Fruit fly (Drosophila melanogaster) whole organism, embryonic: ENCODE measurements around the gene CG11342.

Experiments
- Adf1 ChIP-seq: fragments of 200-800 bp; sonication (Bioruptor generic); IDR thresholded peaks from 2 replicates; pipeline ENCODE4 v1.3.6; 2022; ENCODE audit warnings: missing biosample characterization, missing genetic modification characterization
- Antp ChIP-seq: fragments of 200-800 bp; sonication (Bioruptor generic); optimal IDR thresholded peaks from 3 replicates; lab custom pipeline; 2016; ENCODE audit warnings: missing biosample characterization, missing genetic modification characterization
- Atf6 ChIP-seq: fragments of 200-800 bp; sonication (Bioruptor generic); IDR thresholded peaks from 2 replicates; pipeline ENCODE4 v1.3.6; 2022; ENCODE audit warnings: missing biosample characterization, missing genetic modification characterization
- Awh ChIP-seq: fragments of 200-800 bp; sonication (Bioruptor generic); IDR thresholded peaks from 2 replicates; pipeline ENCODE4, ENCODE4 v1.3.6; 2022; ENCODE audit warnings: missing biosample characterization, missing genetic modification characterization
- CG10979 ChIP-seq: fragments of 200-800 bp; sonication (Bioruptor generic); optimal IDR thresholded peaks from 2 replicates; lab custom pipeline; 2018; ENCODE audit warnings: missing biosample characterization, mild to moderate bottlenecking, missing genetic modification characterization, moderate library complexity
- CG11560 ChIP-seq: fragments of 200-800 bp; sonication (Bioruptor generic); IDR thresholded peaks from 3 replicates; pipeline ENCODE4 v1.3.6; 2022; ENCODE audit warnings: missing biosample characterization, missing genetic modification characterization
- CG12942 ChIP-seq: fragments of 200-800 bp; sonication (Bioruptor generic); optimal IDR thresholded peaks from 3 replicates; lab custom pipeline; 2016; ENCODE audit warnings: missing biosample characterization, missing genetic modification characterization
- CG14050 ChIP-seq: fragments of 200-800 bp; sonication (Bioruptor generic); IDR thresholded peaks from 3 replicates; pipeline ENCODE4 v1.3.6; 2022; ENCODE audit warnings: missing biosample characterization, missing genetic modification characterization
- CG15696 ChIP-seq: fragments of 200-800 bp; sonication (Bioruptor generic); optimal IDR thresholded peaks from 2 replicates; lab custom pipeline; 2019; ENCODE audit warnings: missing biosample characterization, mild to moderate bottlenecking, missing genetic modification characterization, moderate library complexity
- CG16779 ChIP-seq: fragments of 200-800 bp; sonication (Bioruptor generic); IDR thresholded peaks from 2 replicates; pipeline ENCODE4 v1.3.6; 2022; ENCODE audit warnings: missing biosample characterization, missing genetic modification characterization
- CG18262 ChIP-seq: fragments of 200-800 bp; optimal IDR thresholded peaks from 3 replicates; lab custom pipeline; 2019; ENCODE audit warnings: missing biosample characterization, mild to moderate bottlenecking, missing genetic modification characterization, moderate library complexity
- CG1832 ChIP-seq: fragments of 200-800 bp; sonication (Bioruptor generic); optimal IDR thresholded peaks from 2 replicates; lab custom pipeline; 2017; ENCODE audit warnings: missing biosample characterization, mild to moderate bottlenecking, missing genetic modification characterization, inconsistent platforms
- CG18764 ChIP-seq: fragments of 200-800 bp; sonication (Bioruptor generic); optimal IDR thresholded peaks from 3 replicates; lab custom pipeline; 2016; ENCODE audit warnings: missing biosample characterization, missing genetic modification characterization
- CG2129 ChIP-seq: fragments of 200-800 bp; sonication (Bioruptor generic); IDR thresholded peaks from 2 replicates; pipeline ENCODE4 v1.3.6; 2022; ENCODE audit warnings: missing biosample characterization, missing genetic modification characterization; ENCODE audit not compliant: partially characterized antibody
- CG2199 ChIP-seq: fragments of 200-800 bp; sonication (Bioruptor generic); IDR thresholded peaks from 3 replicates; pipeline ENCODE4 v1.3.6; 2022; ENCODE audit warnings: missing biosample characterization, missing genetic modification characterization
- CG31365 ChIP-seq: fragments of 200-800 bp; sonication (Bioruptor generic); optimal IDR thresholded peaks from 2 replicates; lab custom pipeline; 2018; ENCODE audit warnings: missing biosample characterization, mild to moderate bottlenecking, missing genetic modification characterization
- CG6765 ChIP-seq: fragments of 200-800 bp; sonication (Bioruptor generic); optimal IDR thresholded peaks from 3 replicates; lab custom pipeline; 2017; ENCODE audit warnings: missing biosample characterization, mild to moderate bottlenecking, missing genetic modification characterization
- CG6854 ChIP-seq: fragments of 200-800 bp; sonication (Bioruptor generic); optimal IDR thresholded peaks from 3 replicates; lab custom pipeline; 2017; ENCODE audit warnings: missing biosample characterization, mild to moderate bottlenecking, missing genetic modification characterization
- CG7556 ChIP-seq: fragments of 200-800 bp; sonication (Bioruptor generic); optimal IDR thresholded peaks from 2 replicates; lab custom pipeline; 2017; ENCODE audit warnings: missing biosample characterization, mild to moderate bottlenecking, missing genetic modification characterization
- HLH3B ChIP-seq: fragments of 200-800 bp; sonication (Bioruptor generic); IDR thresholded peaks from 2 replicates; pipeline ENCODE4 v1.3.6; 2022; ENCODE audit warnings: missing biosample characterization, missing genetic modification characterization
- HmgD ChIP-seq: fragments of 200-800 bp; sonication (Bioruptor generic); optimal IDR thresholded peaks from 3 replicates; lab custom pipeline; 2016; ENCODE audit warnings: missing biosample characterization, missing genetic modification characterization
- Lpt ChIP-seq: fragments of >200 bp; optimal IDR thresholded peaks from 2 replicates; lab custom pipeline; 2018; ENCODE audit warnings: missing biosample characterization, missing genetic modification characterization
- Nf-YB ChIP-seq: fragments of 200-800 bp; sonication (Bioruptor generic); optimal IDR thresholded peaks from 3 replicates; lab custom pipeline; 2019; ENCODE audit warnings: missing biosample characterization, mild to moderate bottlenecking, missing genetic modification characterization, moderate library complexity
- Sry-β ChIP-seq: fragments of 200-800 bp; sonication (Bioruptor generic); optimal IDR thresholded peaks from 2 replicates; lab custom pipeline; 2018; ENCODE audit warnings: missing biosample characterization, mild to moderate bottlenecking, missing genetic modification characterization, moderate library complexity
- Vsx1 ChIP-seq: fragments of 200-800 bp; sonication (Bioruptor generic); optimal IDR thresholded peaks from 2 replicates; lab custom pipeline; 2017; ENCODE audit warnings: missing biosample characterization, mild to moderate bottlenecking, missing genetic modification characterization, missing genetic modification reagents
- abd-A ChIP-seq: fragments of 200-800 bp; sonication (Bioruptor generic); optimal IDR thresholded peaks from 3 replicates; lab custom pipeline; 2019; ENCODE audit warnings: missing biosample characterization, mild to moderate bottlenecking, missing genetic modification characterization, moderate library complexity
- bsh ChIP-seq, 2 experiments: fragments of 200-800 bp; sonication (Bioruptor generic); optimal IDR thresholded peaks; 2 replicates each; lab custom pipeline; 2017 to 2018; ENCODE audit warnings: mild to moderate bottlenecking in 2 of 2, missing biosample characterization in 2 of 2, missing genetic modification characterization in 2 of 2, moderate library complexity in 1 of 2
- cato ChIP-seq: fragments of 200-800 bp; sonication (Bioruptor generic); optimal IDR thresholded peaks from 2 replicates; lab custom pipeline; 2016; ENCODE audit warnings: missing biosample characterization, missing genetic modification characterization, borderline replicate concordance
- chinmo ChIP-seq: fragments of 200-800 bp; sonication (Bioruptor generic); IDR thresholded peaks from 4 replicates; pipeline ENCODE4 v1.3.6; 2022; ENCODE audit warnings: missing biosample characterization, missing genetic modification characterization; ENCODE audit not compliant: partially characterized antibody
- croc ChIP-seq: fragments of 200-800 bp; sonication (Bioruptor generic); conservative IDR thresholded peaks from 3 replicates; pipeline ENCODE4 v1.3.6; 2022; ENCODE audit warnings: missing biosample characterization, missing genetic modification characterization
- ewg ChIP-seq: fragments of 200-800 bp; sonication (Bioruptor generic); optimal IDR thresholded peaks from 3 replicates; lab custom pipeline; 2017; ENCODE audit warnings: mild to moderate bottlenecking, missing biosample characterization, missing genetic modification reagents, missing genetic modification characterization
- grn ChIP-seq: fragments of 200-800 bp; sonication (Bioruptor generic); optimal IDR thresholded peaks from 3 replicates; lab custom pipeline; 2017; ENCODE audit warnings: missing biosample characterization, missing genetic modification characterization
- kay ChIP-seq: fragments of 200-800 bp; sonication (Bioruptor generic); optimal IDR thresholded peaks from 2 replicates; lab custom pipeline; 2016; ENCODE audit warnings: missing biosample characterization, missing genetic modification characterization
- kni ChIP-seq: fragments of 200-800 bp; sonication (Bioruptor generic); optimal IDR thresholded peaks from 3 replicates; lab custom pipeline; 2017; ENCODE audit warnings: mild to moderate bottlenecking, missing biosample characterization, missing genetic modification reagents, missing genetic modification characterization
- lmd ChIP-seq: fragments of 200-800 bp; sonication (Bioruptor generic); IDR thresholded peaks from 2 replicates; pipeline ENCODE4 v1.3.6; 2022; ENCODE audit warnings: missing biosample characterization, missing genetic modification characterization
- oc ChIP-seq: fragments of 200-800 bp; sonication (Bioruptor generic); optimal IDR thresholded peaks from 2 replicates; lab custom pipeline; 2018; ENCODE audit warnings: missing biosample characterization, mild to moderate bottlenecking, missing genetic modification characterization, moderate library complexity
- sisA ChIP-seq: fragments of 200-800 bp; sonication (Bioruptor generic); IDR thresholded peaks from 2 replicates; pipeline ENCODE4 v1.3.6; 2022; ENCODE audit warnings: missing biosample characterization, missing genetic modification characterization
- slp2 ChIP-seq: fragments of 200-800 bp; sonication (Bioruptor generic); optimal IDR thresholded peaks from 2 replicates; lab custom pipeline; 2016; ENCODE audit warnings: missing biosample characterization, missing genetic modification characterization
- sna ChIP-seq: fragments of 200-800 bp; sonication (Bioruptor generic); IDR thresholded peaks from 2 replicates; pipeline ENCODE4 v1.3.6; 2022; ENCODE audit warnings: missing biosample characterization, missing genetic modification characterization; ENCODE audit not compliant: partially characterized antibody
- sr ChIP-seq: fragments of 200-800 bp; sonication (Bioruptor generic); IDR thresholded peaks from 3 replicates; pipeline ENCODE4 v1.3.6; 2022; ENCODE audit warnings: missing biosample characterization, missing genetic modification characterization
- sug ChIP-seq: fragments of 200-800 bp; optimal IDR thresholded peaks from 2 replicates; lab custom pipeline; 2019; ENCODE audit warnings: missing biosample characterization, mild to moderate bottlenecking, missing genetic modification characterization, moderate library complexity
- tgo ChIP-seq: fragments of 200-800 bp; sonication (Bioruptor generic); IDR thresholded peaks from 3 replicates; pipeline ENCODE4 v1.3.6; 2022; ENCODE audit warnings: missing biosample characterization, missing genetic modification characterization
- ttk ChIP-seq: fragments of 200-800 bp; sonication (Bioruptor generic); IDR thresholded peaks from 2 replicates; pipeline ENCODE4 v2.1.2; 2022; ENCODE audit warnings: missing biosample characterization, missing genetic modification characterization
- vvl ChIP-seq: fragments of 200-800 bp; sonication (Bioruptor generic); IDR thresholded peaks from 2 replicates; pipeline ENCODE4 v1.3.6; 2022; ENCODE audit warnings: missing biosample characterization, missing genetic modification characterization
- z ChIP-seq: fragments of 200-800 bp; sonication (Bioruptor generic); IDR thresholded peaks from 3 replicates; pipeline ENCODE4 v1.3.6; 2022; ENCODE audit warnings: missing biosample characterization, missing genetic modification characterization

The CG11342 gene

DNA sequence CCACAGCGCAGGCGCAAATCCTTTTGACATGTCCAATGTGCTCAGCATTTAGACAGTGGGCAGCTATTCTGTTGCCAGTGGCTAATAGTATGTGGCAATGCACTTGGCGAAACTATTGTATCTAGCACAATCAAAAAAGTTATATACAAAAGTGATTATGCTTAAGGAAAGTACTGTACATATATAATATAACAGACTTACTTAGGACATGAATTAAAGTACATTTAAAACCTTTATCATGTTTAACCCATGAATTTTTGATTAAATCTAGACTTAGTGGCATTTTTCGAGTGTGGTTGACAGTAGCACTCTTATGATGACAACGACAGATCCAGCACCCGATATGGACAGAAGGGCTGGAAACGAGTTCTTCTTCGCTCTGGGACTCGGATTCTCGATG is 15.8 kb upstream of the CG11342 start (continued):
- TF ChIP-seq CG14050 (GFP tag; lab: Robert Waterston, UW) (no peak), HLH3B (GFP tag; lab: Robert Waterston, UW) (no peak), Sry-β (GFP tag; lab: Kevin White, UChicago) (no peak), Antp (GFP tag; lab: Kevin White, UChicago) (no peak), Vsx1 (GFP tag; lab: Kevin White, UChicago) (no peak), lmd (GFP tag; lab: Robert Waterston, UW) (no peak), sug (no peak), kay (GFP tag; lab: Kevin White, UChicago) (no peak), Adf1 (GFP tag; lab: Robert Waterston, UW) (no peak), Nf-YB (GFP tag; lab: Kevin White, UChicago) (no peak), CG6854 (GFP tag; lab: Kevin White, UChicago) (no peak), CG6765 (GFP tag; lab: Kevin White, UChicago) (no peak), CG16779 (GFP tag; lab: Robert Waterston, UW) (no peak), sisA (GFP tag; lab: Robert Waterston, UW) (no peak), CG18262 (peak; percentile 39), CG1832 (GFP tag; lab: Kevin White, UChicago) (no peak), slp2 (no peak), chinmo (no peak), HmgD (GFP tag; lab: Kevin White, UChicago) (no peak), ttk (GFP tag; lab: Robert Waterston, UW) (no peak), croc (GFP tag; lab: Robert Waterston, UW) (0 out of 3 replicates have a peak, but pooled peaks have one; percentile 17), CG7556 (GFP tag; lab: Kevin White, UChicago) (no peak), Lpt (GFP tag; lab: Kevin White, UChicago) (no peak), CG10979 (tag; lab: Kevin White, UChicago) (peak; percentile 47), Atf6 (GFP tag; lab: Robert Waterston, UW) (no peak), CG31365 (no peak), CG15696 (tag; lab: Kevin White, UChicago) (no peak), CG2129 (GFP tag; lab: Robert Waterston, UW) (no peak), z (GFP tag; lab: Robert Waterston, UW) (no peak), CG12942 (GFP tag; lab: Kevin White, UChicago) (no peak), tgo (GFP tag; lab: Robert Waterston, UW) (no peak), bsh (GFP tag; optimal IDR thresholded peaks at IDR 0.05; lab: Kevin White, UChicago) (peak; percentile 27 to 44), CG11560 (tag; lab: Robert Waterston, UW) (no peak)

DNA sequence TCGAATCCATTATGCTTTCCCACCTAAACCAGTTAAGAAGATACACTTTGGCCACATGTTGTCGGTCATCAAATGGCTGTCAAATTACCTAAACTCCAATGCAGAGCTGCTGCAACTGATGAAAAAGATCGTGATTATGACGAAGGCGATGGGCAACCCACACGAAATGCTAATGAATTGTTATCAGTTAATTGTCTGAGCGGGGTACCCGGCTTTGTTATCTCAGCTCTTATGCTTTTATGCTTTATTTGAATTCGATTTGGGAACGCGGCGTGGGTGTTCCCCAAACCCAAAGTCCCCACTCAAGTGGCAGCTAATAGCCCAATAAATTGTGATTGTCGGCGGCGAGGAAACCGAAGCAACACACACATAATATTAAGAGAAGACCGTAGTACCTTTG is 15.3 kb upstream of the CG11342 start:
- TF ChIP-seq ewg (GFP tag; lab: Kevin White, UChicago) = no peak
- peak; percentile 6 for TF ChIP-seq kni (GFP tag; lab: Kevin White, UChicago)
- TF ChIP-seq abd-A (tag; lab: Kevin White, UChicago) = peak; percentile 87
- TF ChIP-seq grn (GFP tag; lab: Kevin White, UChicago) = peak; percentile 40
- peak; percentile 62 for TF ChIP-seq vvl
- 0 out of 3 replicates have a peak, but pooled peaks have one; percentile 22 for TF ChIP-seq CG2199
- peak; percentile 94 for TF ChIP-seq Awh (GFP tag; lab: Robert Waterston, UW)
- TF ChIP-seq sr (GFP tag; lab: Robert Waterston, UW) = peak; percentile 96
- no peak for TF ChIP-seq CG18764 (GFP tag; lab: Kevin White, UChicago)
- TF ChIP-seq sna (GFP tag; lab: Robert Waterston, UW) = peak; percentile 34; the same call in 1 of the 2 replicates
- peak; percentile 75 for TF ChIP-seq oc (tag; lab: Kevin White, UChicago)
- no peak for TF ChIP-seq cato (GFP tag; lab: Kevin White, UChicago)
